Worm (Caenorhabditis elegans): ENCODE data around the gene subs-4.

ce11 chrIII:11358273-11358672 is 23.7 kb upstream of the subs-4 start:
- TF ChIP-seq pha-4 (tag; optimal IDR thresholded peaks at IDR 0.05) (no peak), mab-5 (tag; optimal IDR thresholded peaks at IDR 0.05) (no peak), unc-39 (tag; optimal IDR thresholded peaks at IDR 0.05) (no peak), unc-62 (GFP tag; optimal IDR thresholded peaks at IDR 0.05) (no peak), ztf-11 (tag; optimal IDR thresholded peaks at IDR 0.05) (no peak), lin-13 (tag; optimal IDR thresholded peaks at IDR 0.05) (no peak), nhr-28 (tag; optimal IDR thresholded peaks at IDR 0.05) (no peak), mls-2 (tag; optimal IDR thresholded peaks at IDR 0.05) (no peak), mep-1 (tag; optimal IDR thresholded peaks at IDR 0.05) (no peak), snpc-4 (tag; optimal IDR thresholded peaks at IDR 0.05) (no peak), nhr-237 (tag; optimal IDR thresholded peaks at IDR 0.05) (no peak), lsy-2 (tag; optimal IDR thresholded peaks at IDR 0.05) (no peak), lin-32 (GFP tag; optimal IDR thresholded peaks at IDR 0.05) (no peak)

Data from whole organism, mixed stage, embryonic.